Fruit fly (Drosophila melanogaster) whole organism, prepupa: Measurements from ENCODE around the gene CG32568.

Experiments
- Blimp-1 ChIP-seq: fragments of 200-800 bp; sonication (Bioruptor generic); optimal IDR thresholded peaks from 3 replicates; lab custom pipeline; 2017; ENCODE audit warnings: missing biosample characterization, missing genetic modification characterization, mild to moderate bottlenecking, moderate library complexity, missing genetic modification reagents
- CG11902 ChIP-seq: fragments of 200-800 bp; sonication (Bioruptor generic); optimal IDR thresholded peaks from 3 replicates; lab custom pipeline; 2016; ENCODE audit warnings: missing biosample characterization, missing genetic modification characterization
- CG1621 ChIP-seq: fragments of 200-800 bp; sonication (Bioruptor generic); optimal IDR thresholded peaks from 3 replicates; lab custom pipeline; 2018; ENCODE audit warnings: missing biosample characterization, mild to moderate bottlenecking, missing genetic modification characterization
- CG4318 ChIP-seq: fragments of 200-800 bp; sonication (Bioruptor generic); optimal IDR thresholded peaks from 3 replicates; lab custom pipeline; 2017; ENCODE audit warnings: missing biosample characterization, mild to moderate bottlenecking, missing genetic modification characterization
- CG6163 ChIP-seq: fragments of 200-800 bp; sonication (Bioruptor generic); IDR thresholded peaks from 3 replicates; pipeline ENCODE4 v1.3.6; 2022; ENCODE audit warnings: missing biosample characterization, missing genetic modification characterization
- CG6854 ChIP-seq: fragments of 200-800 bp; sonication (Bioruptor generic); optimal IDR thresholded peaks from 2 replicates; lab custom pipeline; 2017; ENCODE audit warnings: missing biosample characterization, mild to moderate bottlenecking, missing genetic modification characterization
- CG8119 ChIP-seq: fragments of 200-800 bp; sonication (Bioruptor generic); IDR thresholded peaks from 3 replicates; pipeline ENCODE4 v1.3.6; 2022; ENCODE audit warnings: missing biosample characterization, missing genetic modification characterization
- Hr39 ChIP-seq: fragments of 200-800 bp; sonication (Bioruptor generic); optimal IDR thresholded peaks from 2 replicates; lab custom pipeline; 2016; ENCODE audit warnings: missing biosample characterization, missing genetic modification characterization
- Hr4 ChIP-seq: fragments of 200-800 bp; sonication (Bioruptor generic); optimal IDR thresholded peaks from 3 replicates; lab custom pipeline; 2016; ENCODE audit warnings: missing biosample characterization, missing genetic modification characterization
- esn ChIP-seq: fragments of 200-800 bp; sonication (Bioruptor generic); optimal IDR thresholded peaks from 2 replicates; lab custom pipeline; 2016; ENCODE audit warnings: missing biosample characterization, mild to moderate bottlenecking, missing genetic modification characterization, moderate library complexity

DNA sequence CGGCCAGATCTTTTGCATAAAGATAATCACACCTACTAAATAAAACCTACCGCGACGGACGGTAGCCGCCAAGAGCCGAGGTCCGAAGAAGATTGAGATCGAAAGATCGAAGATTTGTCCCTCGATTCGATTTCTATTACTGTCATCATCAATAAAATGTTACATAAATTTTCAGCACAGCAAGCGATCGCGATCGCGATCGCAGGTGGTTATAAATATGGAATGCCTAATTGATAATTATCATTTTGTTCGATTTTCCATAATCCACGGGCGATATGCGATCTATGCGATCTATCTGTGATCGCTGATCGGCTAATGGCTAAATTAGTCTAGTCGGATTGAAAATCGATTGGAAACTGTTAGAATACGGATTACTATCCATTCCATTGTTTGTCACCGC, 7.5 kb upstream of the CG32568 start:
- TF ChIP-seq CG8119 (GFP tag; lab: Robert Waterston, UW) (no peak), esn (GFP tag; lab: Kevin White, UChicago) (no peak), CG6854 (GFP tag; lab: Kevin White, UChicago) (no peak), Hr4 (GFP tag; lab: Kevin White, UChicago) (no peak), CG11902 (GFP tag; lab: Kevin White, UChicago) (no peak), CG4318 (GFP tag; lab: Kevin White, UChicago) (no peak), CG6163 (GFP tag; lab: Robert Waterston, UW) (no peak), CG1621 (tag; lab: Kevin White, UChicago) (no peak), Blimp-1 (no peak), Hr39 (GFP tag; lab: Kevin White, UChicago) (no peak)
